Worm (Caenorhabditis elegans) whole organism, early embryonic: ENCODE results near the gene egl-8.

Experiments
- F13C5.2 ChIP-seq: sonication (generic microtip); optimal IDR thresholded peaks from 2 replicates; lab custom pipeline; 2017; ENCODE audit warnings: mild to moderate bottlenecking, missing genetic modification characterization, inconsistent platforms, missing compliant biosample characterization
- aly-1 ChIP-seq: sonication (generic microtip); optimal IDR thresholded peaks from 2 replicates; lab custom pipeline; 2016; ENCODE audit warnings: missing genetic modification characterization, missing compliant biosample characterization
- ama-1 ChIP-seq: fragments of 150-350 bp; optimal IDR thresholded peaks from 2 replicates; lab custom pipeline; 2014
- flt-1 ChIP-seq: fragments of 200-800 bp; sonication (Bioruptor generic); IDR thresholded peaks from 2 replicates; pipeline ENCODE4 v1.3.6; 2022; ENCODE audit warnings: missing genetic modification characterization, missing compliant biosample characterization
- hmg-4 ChIP-seq: fragments of 200-800 bp; sonication (Bioruptor generic); optimal IDR thresholded peaks from 2 replicates; lab custom pipeline; 2018; ENCODE audit warnings: mild to moderate bottlenecking, missing genetic modification characterization, missing compliant biosample characterization
- hnd-1 ChIP-seq: sonication (generic microtip); optimal IDR thresholded peaks from 2 replicates; lab custom pipeline; 2016; ENCODE audit warnings: missing genetic modification characterization, missing compliant biosample characterization
- tbx-11 ChIP-seq: fragments of 200-800 bp; sonication (Bioruptor generic); IDR thresholded peaks from 2 replicates; pipeline ENCODE4 v1.3.6; 2022; ENCODE audit warnings: missing genetic modification characterization, missing compliant biosample characterization
- tbx-37 ChIP-seq: fragments of 200-800 bp; sonication (Bioruptor generic); conservative IDR thresholded peaks from 2 replicates; pipeline ENCODE4 v1.3.6; 2022; ENCODE audit warnings: missing genetic modification reagents, missing genetic modification characterization, missing compliant biosample characterization
- tra-4 ChIP-seq: sonication (generic microtip); optimal IDR thresholded peaks from 2 replicates; lab custom pipeline; 2017; ENCODE audit warnings: missing genetic modification characterization, missing compliant biosample characterization

- TF ChIP-seq F13C5.2 (tag; lab: Kevin White, UChicago) (no peak), hmg-4 (GFP tag; lab: Kevin White, UChicago) (no peak), ama-1 (no peak), flt-1 (no peak), tbx-37 (no peak), hnd-1 (tag; lab: Kevin White, UChicago) (no peak), aly-1 (tag; lab: Kevin White, UChicago) (no peak), tbx-11 (GFP tag; lab: Robert Waterston, UW) (no peak), tra-4 (tag; lab: Kevin White, UChicago) (no peak)
Observed at ce11 chrV:28270-28669, 7.7 kb downstream of the egl-8 start.
